Fruit fly (Drosophila melanogaster): ENCODE results near the gene sgg.
A peak's percentile ranks its signal among the peaks of the same experiment; 100 is the strongest.

The sgg gene

DNA sequence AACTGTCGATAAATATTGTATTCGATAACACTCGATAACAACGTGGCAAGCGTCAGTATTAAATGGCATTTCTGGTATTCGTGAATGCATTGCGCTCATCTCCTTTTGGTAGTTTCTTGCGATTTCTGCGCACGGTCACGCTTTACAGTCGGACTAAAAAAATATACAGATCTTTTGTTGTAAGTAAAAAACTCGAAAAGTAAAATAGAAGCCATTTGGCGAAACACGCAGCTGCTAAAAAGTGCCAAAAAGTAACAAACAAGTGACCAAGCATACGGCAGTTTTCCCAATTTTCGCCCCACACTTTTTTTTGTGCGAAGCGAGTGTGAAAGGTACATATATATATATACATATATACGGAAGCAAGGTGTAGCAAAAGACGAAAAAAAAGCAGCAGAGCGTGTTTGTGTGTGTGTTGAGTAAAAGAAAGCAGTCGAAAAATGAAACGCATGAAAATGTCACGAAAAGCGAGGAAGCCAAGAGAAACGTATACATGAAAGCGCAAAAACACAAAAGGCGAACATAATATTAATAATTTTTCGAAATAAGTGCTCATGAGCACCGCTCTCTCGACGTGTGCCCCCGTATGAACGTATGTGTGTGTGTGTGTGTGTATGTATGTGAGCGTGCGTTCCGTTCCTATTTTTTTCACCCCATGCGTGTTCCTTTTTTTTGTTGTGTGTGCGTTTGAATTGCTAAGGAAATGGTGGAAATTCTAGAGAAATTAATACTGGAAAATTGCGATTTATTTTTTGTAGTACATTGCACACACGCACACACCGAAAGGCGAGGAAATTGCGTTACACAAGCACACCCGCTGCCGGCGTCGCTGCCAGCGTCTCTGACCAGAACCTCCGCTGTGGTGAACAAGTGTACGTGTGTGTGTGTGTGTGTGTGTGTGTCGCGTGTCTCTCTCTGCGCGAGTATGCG, at the start of gene sgg (continued):
- no peak for TF ChIP-seq CG10147 (GFP tag; optimal IDR thresholded peaks at IDR 0.05)
- peak; percentile 20; the same call in 1 of the 2 replicates for TF ChIP-seq ara (GFP tag; IDR thresholded peaks at IDR 0.05)
- no peak for TF ChIP-seq CG10274 (GFP tag; optimal IDR thresholded peaks at IDR 0.05)
- 0 out of 3 replicates have a peak, but pooled peaks have one; percentile 17 for TF ChIP-seq Opbp (GFP tag; IDR thresholded peaks at IDR 0.05; ENCODE audit: partially characterized antibody)
- TF ChIP-seq MESR4 (GFP tag; optimal IDR thresholded peaks at IDR 0.05): peak; percentile 73
- TF ChIP-seq oc (tag; optimal IDR thresholded peaks at IDR 0.05): no peak
- TF ChIP-seq Nf-YA (GFP tag; IDR thresholded peaks at IDR 0.05): no peak
- TF ChIP-seq knrl (GFP tag; IDR thresholded peaks at IDR 0.05; ENCODE audit: partially characterized antibody): no peak
- no peak for TF ChIP-seq sens-2 (GFP tag; IDR thresholded peaks at IDR 0.05)
- no peak for TF ChIP-seq salm (tag; optimal IDR thresholded peaks at IDR 0.05)
- peak; percentile 44 for TF ChIP-seq CG6791 (GFP tag; IDR thresholded peaks at IDR 0.05; ENCODE audit: partially characterized antibody)
- TF ChIP-seq CG4328 (GFP tag; optimal IDR thresholded peaks at IDR 0.05): no peak
- peak; percentile 77 for TF ChIP-seq Med (GFP tag)
- TF ChIP-seq Blimp-1 (GFP tag; optimal IDR thresholded peaks at IDR 0.05): no peak
- no peak for TF ChIP-seq CG10462 (GFP tag; optimal IDR thresholded peaks at IDR 0.05)
- peak; percentile 71 for TF ChIP-seq stwl (tag; optimal IDR thresholded peaks at IDR 0.05)
- TF ChIP-seq Adf1 (GFP tag; IDR thresholded peaks at IDR 0.05): peak; percentile 97
- no peak for TF ChIP-seq ro (GFP tag; IDR thresholded peaks at IDR 0.05)
- TF ChIP-seq Lhr (GFP tag; optimal IDR thresholded peaks at IDR 0.05): peak; percentile 53
- peak; percentile 77 for TF ChIP-seq sqz (GFP tag; optimal IDR thresholded peaks at IDR 0.05)
- no peak for TF ChIP-seq wor (GFP tag; IDR thresholded peaks at IDR 0.05)
- no peak for TF ChIP-seq gcm (GFP tag; optimal IDR thresholded peaks at IDR 0.05)
- TF ChIP-seq sisA (GFP tag; IDR thresholded peaks at IDR 0.05): no peak
- no peak for TF ChIP-seq Poxn (GFP tag; IDR thresholded peaks at IDR 0.05)
- TF ChIP-seq D19B (GFP tag; optimal IDR thresholded peaks at IDR 0.05): no peak
- TF ChIP-seq run (tag; optimal IDR thresholded peaks at IDR 0.05): no peak
- no peak for TF ChIP-seq CG7556 (GFP tag; optimal IDR thresholded peaks at IDR 0.05)
- TF ChIP-seq row (GFP tag; IDR thresholded peaks at IDR 0.05): peak; percentile 9; the same call in 1 of the 3 replicates
- TF ChIP-seq CG7357 (GFP tag; IDR thresholded peaks at IDR 0.05): no peak
- no peak for TF ChIP-seq D19A (tag; optimal IDR thresholded peaks at IDR 0.05)
- TF ChIP-seq CG8924 (tag; optimal IDR thresholded peaks at IDR 0.05): peak; percentile 25
- TF ChIP-seq CG1603 (tag; optimal IDR thresholded peaks at IDR 0.05): no peak
- TF ChIP-seq unc-4 (GFP tag; IDR thresholded peaks at IDR 0.05; ENCODE audit: partially characterized antibody): peak; percentile 29; the same call in 1 of the 2 replicates
- peak; percentile 60 for TF ChIP-seq CG15514 (GFP tag; optimal IDR thresholded peaks at IDR 0.05)
- peak; percentile 49 for TF ChIP-seq CG13287 (GFP tag; IDR thresholded peaks at IDR 0.05; ENCODE audit: partially characterized antibody)
- TF ChIP-seq btn (GFP tag; optimal IDR thresholded peaks at IDR 0.05): no peak
- 0 out of 4 replicates have a peak, but pooled peaks have one; percentile 53 for TF ChIP-seq chinmo (GFP tag; IDR thresholded peaks at IDR 0.05; ENCODE audit: partially characterized antibody)
- TF ChIP-seq CG8478 (optimal IDR thresholded peaks at IDR 0.05): peak; percentile 93
- no peak for TF ChIP-seq NfI (GFP tag; optimal IDR thresholded peaks at IDR 0.05)
- TF ChIP-seq CG12659 (GFP tag; optimal IDR thresholded peaks at IDR 0.05): peak; percentile 75
- peak; percentile 38 for TF ChIP-seq HmgZ (tag; optimal IDR thresholded peaks at IDR 0.05)
- no peak for TF ChIP-seq corto (GFP tag; optimal IDR thresholded peaks at IDR 0.05)
- TF ChIP-seq Six4 (GFP tag; optimal IDR thresholded peaks at IDR 0.05): no peak
- peak; percentile 21 for TF ChIP-seq trem (tag; optimal IDR thresholded peaks at IDR 0.05)
- peak; percentile 89 for TF ChIP-seq gfzf (GFP tag; optimal IDR thresholded peaks at IDR 0.05)
- no peak for TF ChIP-seq NK7.1 (GFP tag; optimal IDR thresholded peaks at IDR 0.05)
- TF ChIP-seq pfk (GFP tag; optimal IDR thresholded peaks at IDR 0.05): peak; percentile 79

Measured in whole organism, embryonic.